Worm (Caenorhabditis elegans) whole organism, late embryonic: ENCODE data around the gene F19F10.11.

Source experiments
- ama-1 ChIP-seq: fragments of 150-350 bp; optimal IDR thresholded peaks from 2 replicates; lab custom pipeline; 2014
- che-1 ChIP-seq: sonication (generic microtip); optimal IDR thresholded peaks from 2 replicates; lab custom pipeline; 2016; ENCODE audit warnings: mild to moderate bottlenecking, missing genetic modification characterization, missing compliant biosample characterization
- dve-1 ChIP-seq: sonication (generic microtip); optimal IDR thresholded peaks from 2 replicates; lab custom pipeline; 2017; ENCODE audit warnings: antibody characterized with exemption, mild to moderate bottlenecking, missing genetic modification characterization, missing compliant biosample characterization
- elt-2 ChIP-seq: sonication (generic microtip); optimal IDR thresholded peaks from 2 replicates; lab custom pipeline; 2016; ENCODE audit warnings: missing genetic modification reagents, missing genetic modification characterization, missing compliant biosample characterization
- elt-4 ChIP-seq: sonication (generic microtip); optimal IDR thresholded peaks from 2 replicates; lab custom pipeline; 2016; ENCODE audit warnings: missing genetic modification characterization, missing compliant biosample characterization
- nhr-11 ChIP-seq: fragments of 150-350 bp; optimal IDR thresholded peaks from 2 replicates; lab custom pipeline; 2014; ENCODE audit warnings: missing biosample characterization, missing genetic modification characterization
- pax-1 ChIP-seq: fragments of 150-350 bp; optimal IDR thresholded peaks from 2 replicates; lab custom pipeline; 2014; ENCODE audit warnings: missing biosample characterization, missing genetic modification characterization
- rnt-1 ChIP-seq: sonication (generic microtip); optimal IDR thresholded peaks from 2 replicates; lab custom pipeline; 2016; ENCODE audit warnings: missing genetic modification characterization, missing compliant biosample characterization
- sox-4 ChIP-seq: sonication (generic microtip); optimal IDR thresholded peaks from 2 replicates; lab custom pipeline; 2017; ENCODE audit warnings: mild to moderate bottlenecking, missing genetic modification characterization, inconsistent platforms, missing compliant biosample characterization
- tbx-2 ChIP-seq: sonication (generic microtip); optimal IDR thresholded peaks from 2 replicates; lab custom pipeline; 2016; ENCODE audit warnings: missing genetic modification characterization, missing compliant biosample characterization

ce11 chrV:7622011-7622465, 34.5 kb upstream of the F19F10.11 start, which contains the start of gene C50E3.12:
- TF ChIP-seq che-1 (tag; lab: Kevin White, UChicago) (no peak), dve-1 (tag; lab: Kevin White, UChicago) (no peak), tbx-2 (tag; lab: Kevin White, UChicago) (no peak), sox-4 (tag; lab: Kevin White, UChicago) (no peak), rnt-1 (tag; lab: Kevin White, UChicago) (no peak), ama-1 (lab: Kevin White, UChicago) (no peak), nhr-11 (tag; lab: Kevin White, UChicago) (no peak), elt-2 (tag; lab: Kevin White, UChicago) (no peak), elt-4 (tag; lab: Kevin White, UChicago) (no peak), pax-1 (no peak)
